Fruit fly (Drosophila melanogaster): ENCODE results near the gene CG4789.

CG4789 gene

dm6 chrX:16834259-16834658 is 33.5 kb downstream of the CG4789 start (continued):
- TF ChIP-seq fu2 (GFP tag; optimal IDR thresholded peaks at IDR 0.05) (peak; percentile 27), Eip74EF (GFP tag; optimal IDR thresholded peaks at IDR 0.05) (peak in 1 of 2 experiments; percentile 51), CTCF (GFP tag; optimal IDR thresholded peaks at IDR 0.05) (no peak), so (GFP tag; IDR thresholded peaks at IDR 0.05) (peak; percentile 41; the same call in 1 of the 3 replicates), CG16815 (GFP tag; optimal IDR thresholded peaks at IDR 0.05) (no peak), CG4424 (GFP tag; optimal IDR thresholded peaks at IDR 0.05) (no peak), da (GFP tag; optimal IDR thresholded peaks at IDR 0.05) (no peak), BEAF-32 (GFP tag; optimal IDR thresholded peaks at IDR 0.05) (no peak), klu (GFP tag; IDR thresholded peaks at IDR 0.05) (no peak), gro (GFP tag; optimal IDR thresholded peaks at IDR 0.05) (no peak), Xrp1 (GFP tag; IDR thresholded peaks at IDR 0.05) (0 out of 2 replicates have a peak, but pooled peaks have one; percentile 25), nom (GFP tag; optimal IDR thresholded peaks at IDR 0.05) (no peak), CG9876 (GFP tag; optimal IDR thresholded peaks at IDR 0.05) (no peak), amos (GFP tag; IDR thresholded peaks at IDR 0.05; ENCODE audit: partially characterized antibody) (no peak), zf30C (GFP tag; optimal IDR thresholded peaks at IDR 0.05) (no peak), GATAe (GFP tag; conservative IDR thresholded peaks at IDR 0.05) (no peak), Dek (tag; optimal IDR thresholded peaks at IDR 0.05) (peak; percentile 17), ATbp (GFP tag; optimal IDR thresholded peaks at IDR 0.05) (peak; percentile 48), CG13123 (GFP tag; optimal IDR thresholded peaks at IDR 0.05) (no peak), cas (GFP tag; IDR thresholded peaks at IDR 0.05) (no peak), sug (tag; optimal IDR thresholded peaks at IDR 0.05) (peak; percentile 26), CG6272 (GFP tag; IDR thresholded peaks at IDR 0.05) (no peak), CG10959 (GFP tag; IDR thresholded peaks at IDR 0.05) (no peak), CG2712 (tag; optimal IDR thresholded peaks at IDR 0.05) (peak; percentile 57), ewg (GFP tag; optimal IDR thresholded peaks at IDR 0.05) (peak; percentile 45), Fer2 (tag; optimal IDR thresholded peaks at IDR 0.05) (no peak), sens-2 (GFP tag; IDR thresholded peaks at IDR 0.05) (no peak), CG7271 (tag; optimal IDR thresholded peaks at IDR 0.05) (no peak), CG30020 (tag; optimal IDR thresholded peaks at IDR 0.05) (no peak), CG7928 (GFP tag; optimal IDR thresholded peaks at IDR 0.05) (no peak), Drgx (GFP tag; IDR thresholded peaks at IDR 0.05) (peak; percentile 78), sd (tag; optimal IDR thresholded peaks at IDR 0.05) (peak; percentile 6), repo (GFP tag; optimal IDR thresholded peaks at IDR 0.05) (no peak), Dbx (GFP tag; IDR thresholded peaks at IDR 0.05) (no peak), Hmx (GFP tag; optimal IDR thresholded peaks at IDR 0.05) (no peak), hth (optimal IDR thresholded peaks at IDR 0.05) (no peak), lilli (GFP tag; optimal IDR thresholded peaks at IDR 0.05) (peak; percentile 11), Pdp1 (GFP tag; optimal IDR thresholded peaks at IDR 0.05) (peak; percentile 9 to 22), ranshi (GFP tag; IDR thresholded peaks at IDR 0.05) (no peak), lov (optimal IDR thresholded peaks at IDR 0.05) (no peak), lov (GFP tag; IDR thresholded peaks at IDR 0.05) (no peak), Hr51 (GFP tag; optimal IDR thresholded peaks at IDR 0.05) (peak in 1 of 2 experiments; percentile 75), Rfx (GFP tag; IDR thresholded peaks at IDR 0.05) (peak; percentile 41; the same call in 1 of the 2 replicates), Usf (GFP tag; optimal IDR thresholded peaks at IDR 0.05) (no peak), br (optimal IDR thresholded peaks at IDR 0.05) (no peak), CG6791 (GFP tag; IDR thresholded peaks at IDR 0.05; ENCODE audit: partially characterized antibody) (no peak), emc (GFP tag; optimal IDR thresholded peaks at IDR 0.05) (no peak), CG3065 (GFP tag; optimal IDR thresholded peaks at IDR 0.05) (no peak), CG33557 (GFP tag; optimal IDR thresholded peaks at IDR 0.05) (no peak), Optix (GFP tag; IDR thresholded peaks at IDR 0.05) (no peak), CG5180 (GFP tag; optimal IDR thresholded peaks at IDR 0.05) (no peak), CG3838 (GFP tag; optimal IDR thresholded peaks at IDR 0.05) (no peak), CG6175 (GFP tag; IDR thresholded peaks at IDR 0.05) (no peak)

All from whole organism, embryonic.